Fruit fly (Drosophila melanogaster): ENCODE data around the gene CG32264.

Gene CG32264

dm6 chr3L:3826541-3826940, 20.3 kb upstream of the CG32264 start (continued):
- no peak for TF ChIP-seq NC2β (GFP tag; optimal IDR thresholded peaks at IDR 0.05)
- TF ChIP-seq Six4 (GFP tag; optimal IDR thresholded peaks at IDR 0.05), result peak; percentile 53
- TF ChIP-seq CG6813 (GFP tag; optimal IDR thresholded peaks at IDR 0.05), result peak; percentile 85
- peak; percentile 71 for TF ChIP-seq az2 (GFP tag; optimal IDR thresholded peaks at IDR 0.05)
- no peak for TF ChIP-seq lbe (GFP tag; optimal IDR thresholded peaks at IDR 0.05)
- no peak for TF ChIP-seq aop (GFP tag; IDR thresholded peaks at IDR 0.05)
- TF ChIP-seq Dad (GFP tag; optimal IDR thresholded peaks at IDR 0.05), result no peak
- no peak for TF ChIP-seq CG16779 (GFP tag; IDR thresholded peaks at IDR 0.05)
- no peak for TF ChIP-seq CG17912 (GFP tag; optimal IDR thresholded peaks at IDR 0.05)
- peak; percentile 93 for TF ChIP-seq slbo (GFP tag; IDR thresholded peaks at IDR 0.05)
- TF ChIP-seq CG8281 (tag; optimal IDR thresholded peaks at IDR 0.05), result no peak
- TF ChIP-seq CG3995 (GFP tag; optimal IDR thresholded peaks at IDR 0.05), result no peak
- TF ChIP-seq Xbp1 (GFP tag; optimal IDR thresholded peaks at IDR 0.05), result peak; percentile 78
- TF ChIP-seq Sry-β (GFP tag; optimal IDR thresholded peaks at IDR 0.05), result no peak
- no peak for TF ChIP-seq CG11398 (GFP tag; optimal IDR thresholded peaks at IDR 0.05)
- peak; percentile 18 for TF ChIP-seq cato (GFP tag; optimal IDR thresholded peaks at IDR 0.05; ENCODE audit: borderline replicate concordance)
- no peak for TF ChIP-seq CG30020 (tag; optimal IDR thresholded peaks at IDR 0.05)
- TF ChIP-seq CG7357 (GFP tag; IDR thresholded peaks at IDR 0.05), result peak; percentile 59; the same call in 2 of the 3 replicates
- peak; percentile 11 for TF ChIP-seq HLH54F (GFP tag; optimal IDR thresholded peaks at IDR 0.05)
- TF ChIP-seq vnd (GFP tag; IDR thresholded peaks at IDR 0.05; ENCODE audit: partially characterized antibody), result no peak
- peak; percentile 78 for TF ChIP-seq CG32772 (GFP tag; IDR thresholded peaks at IDR 0.05)
- peak; percentile 70 for TF ChIP-seq CG14441 (GFP tag; IDR thresholded peaks at IDR 0.05)
- peak; percentile 50 for TF ChIP-seq tup (GFP tag; optimal IDR thresholded peaks at IDR 0.05)
- TF ChIP-seq Mad (GFP tag; optimal IDR thresholded peaks at IDR 0.05), result peak; percentile 14
- TF ChIP-seq CG17385 (GFP tag; optimal IDR thresholded peaks at IDR 0.05), result peak; percentile 82
- peak; percentile 68; the same call in 1 of the 2 replicates for TF ChIP-seq bowl (GFP tag; IDR thresholded peaks at IDR 0.05)
- TF ChIP-seq chm (GFP tag; IDR thresholded peaks at IDR 0.05), result 0 out of 2 replicates have a peak, but pooled peaks have one; percentile 26
- peak; percentile 7 for TF ChIP-seq Antp (GFP tag; optimal IDR thresholded peaks at IDR 0.05)
- TF ChIP-seq oc (tag; optimal IDR thresholded peaks at IDR 0.05), result no peak
- peak; percentile 81 for TF ChIP-seq Sox100B (GFP tag; optimal IDR thresholded peaks at IDR 0.05)
- TF ChIP-seq prd (optimal IDR thresholded peaks at IDR 0.05), result no peak
- TF ChIP-seq prd (GFP tag; IDR thresholded peaks at IDR 0.05), result peak; percentile 67; the same call in 2 of the 3 replicates
- no peak for TF ChIP-seq CG1832 (GFP tag; optimal IDR thresholded peaks at IDR 0.05)
- TF ChIP-seq CG1529 (GFP tag; optimal IDR thresholded peaks at IDR 0.05), result peak; percentile 69
- peak; percentile 11 for TF ChIP-seq CG4854 (GFP tag; optimal IDR thresholded peaks at IDR 0.05)

DNA sequence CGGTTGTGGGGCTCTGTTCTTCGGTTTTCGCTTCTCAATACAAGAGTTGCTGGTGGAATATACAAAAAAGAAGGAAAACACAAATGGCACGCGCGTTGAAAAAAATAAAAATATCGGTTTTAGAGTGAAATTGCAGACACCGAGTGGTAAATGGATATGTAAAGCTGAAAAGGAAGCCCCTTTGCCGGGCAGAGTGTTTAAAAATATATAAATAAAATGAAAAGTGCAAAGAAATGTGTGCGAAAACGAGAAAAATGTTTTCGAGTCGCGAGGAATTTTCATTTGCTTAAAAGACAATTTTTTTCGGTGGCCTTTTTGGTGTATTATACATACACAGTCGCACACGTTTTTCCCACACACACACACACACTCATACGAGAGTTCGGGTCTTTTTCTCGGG, 19.6 kb upstream of the CG32264 start:
- TF ChIP-seq cg (GFP tag; optimal IDR thresholded peaks at IDR 0.05) (peak; percentile 38), esg (GFP tag; conservative IDR thresholded peaks at IDR 0.05) (no peak), Ets65A (GFP tag) (no peak), sd (tag; optimal IDR thresholded peaks at IDR 0.05) (peak; percentile 61), gsb (GFP tag; IDR thresholded peaks at IDR 0.05) (no peak), CG2202 (tag; optimal IDR thresholded peaks at IDR 0.05) (no peak), CG31441 (GFP tag; IDR thresholded peaks at IDR 0.05) (no peak), CG6272 (GFP tag; IDR thresholded peaks at IDR 0.05) (no peak), CG4360 (GFP tag; IDR thresholded peaks at IDR 0.05) (no peak), CG34422 (GFP tag; IDR thresholded peaks at IDR 0.05) (no peak), CG13624 (GFP tag; optimal IDR thresholded peaks at IDR 0.05) (no peak), Deaf1 (tag; optimal IDR thresholded peaks at IDR 0.05) (peak; percentile 82), Dll (GFP tag; IDR thresholded peaks at IDR 0.05; ENCODE audit: partially characterized antibody) (no peak), CG11723 (GFP tag; optimal IDR thresholded peaks at IDR 0.05) (no peak), CG1832 (GFP tag; optimal IDR thresholded peaks at IDR 0.05) (no peak), pb (GFP tag; optimal IDR thresholded peaks at IDR 0.05) (no peak), Ssrp (tag; optimal IDR thresholded peaks at IDR 0.05) (no peak), CG17361 (GFP tag; IDR thresholded peaks at IDR 0.05) (no peak), inv (GFP tag; IDR thresholded peaks at IDR 0.05; ENCODE audit: partially characterized antibody) (no peak), lilli (GFP tag; optimal IDR thresholded peaks at IDR 0.05) (no peak)
